Worm (Caenorhabditis elegans) whole organism, L4/young adult: ENCODE results near the gene rrf-3.

Source experiments
- W03F9.2 ChIP-seq: fragments of 150-350 bp; optimal IDR thresholded peaks from 2 replicates; lab custom pipeline; 2014; ENCODE audit warnings: missing biosample characterization, missing genetic modification characterization
- dao-5 ChIP-seq: sonication (generic microtip); optimal IDR thresholded peaks from 2 replicates; lab custom pipeline; 2016; ENCODE audit warnings: missing genotype, missing genetic modification characterization, moderate library complexity, missing compliant biosample characterization

ce11 chrII:8156845-8157373 lies 5.4 kb upstream of the rrf-3 start, which contains the start of the genes tub-1 and tmem-138:
- TF ChIP-seq dao-5 (tag; lab: Kevin White, UChicago) (no peak), W03F9.2 (no peak)
